Fruit fly (Drosophila melanogaster): ENCODE measurements around the gene Manf.

Manf gene

DNA sequence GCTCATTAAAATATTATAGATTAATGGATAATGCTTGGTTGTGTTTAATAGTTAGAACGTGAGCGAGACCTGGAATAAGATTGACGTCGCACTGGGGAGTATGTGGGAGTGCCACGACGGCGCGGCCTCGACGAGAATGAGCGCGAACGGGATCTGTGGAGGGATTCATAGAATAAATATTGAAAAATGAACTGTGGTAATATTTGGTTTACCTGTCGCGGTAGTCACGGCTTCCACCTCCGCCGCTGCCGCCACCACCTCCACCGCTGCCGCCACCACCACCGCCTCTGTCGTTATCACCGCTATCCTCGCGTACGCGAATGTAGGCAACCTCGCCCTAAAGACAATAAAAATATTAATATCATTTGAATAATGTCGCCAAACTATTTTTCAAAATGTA lies 8.6 kb upstream of the Manf start (continued):
- TF ChIP-seq CG7963 (GFP tag; IDR thresholded peaks at IDR 0.05; ENCODE audit: partially characterized antibody) (no peak), CG6791 (GFP tag; IDR thresholded peaks at IDR 0.05; ENCODE audit: partially characterized antibody) (no peak; the same call in 2 of the 3 replicates), nom (GFP tag; optimal IDR thresholded peaks at IDR 0.05) (peak; percentile 46), dimm (GFP tag; IDR thresholded peaks at IDR 0.05) (no peak)

DNA sequence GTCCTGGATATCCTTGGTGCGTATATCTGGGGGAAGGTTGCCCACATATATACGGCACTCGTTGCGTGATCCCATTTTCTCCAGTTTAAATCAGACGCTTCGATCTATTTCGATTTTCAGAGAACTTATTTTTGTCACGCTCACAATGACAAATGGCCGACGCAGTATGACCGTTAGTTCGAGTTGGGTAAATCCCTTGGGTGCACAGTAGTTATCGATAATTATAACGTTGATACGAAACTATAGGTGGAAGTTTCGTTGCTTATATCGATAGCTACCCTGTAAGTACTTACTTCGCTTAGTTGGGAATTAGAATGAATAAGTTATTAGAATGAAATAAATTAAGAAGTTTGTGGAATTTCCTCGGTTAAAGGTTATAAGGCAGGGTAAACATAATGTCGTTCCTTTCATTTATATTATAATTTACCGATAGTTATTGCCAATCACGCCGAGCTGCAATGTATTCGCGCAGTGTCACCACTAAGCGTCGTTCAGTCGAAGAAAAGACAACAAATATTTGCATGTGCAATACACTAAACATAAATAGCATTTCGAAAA lies 7.3 kb upstream of the Manf start, which contains the start of the genes SF2 and pad:
TSS of gene SF2 (minus strand) at position 172 of the 558 bp plus-strand sequence.
TSS of gene pad (plus strand) at position 502 of the 558 bp plus-strand sequence.
- TF ChIP-seq CG9437 (GFP tag; optimal IDR thresholded peaks at IDR 0.05) = peak; percentile 67
- peak; percentile 80 for TF ChIP-seq CG7372 (GFP tag; IDR thresholded peaks at IDR 0.05)
- peak; percentile 52 for TF ChIP-seq unpg (GFP tag; optimal IDR thresholded peaks at IDR 0.05)
- peak; percentile 86 for TF ChIP-seq zfh2 (GFP tag; optimal IDR thresholded peaks at IDR 0.05)
- peak; percentile 61; the same call in 2 of the 3 replicates for TF ChIP-seq so (GFP tag; IDR thresholded peaks at IDR 0.05)
- no peak for TF ChIP-seq Dfd (GFP tag; optimal IDR thresholded peaks at IDR 0.05)
- TF ChIP-seq CG11247 (GFP tag; IDR thresholded peaks at IDR 0.05) = peak; percentile 64; the same call in 1 of the 2 replicates
- TF ChIP-seq eyg (GFP tag; optimal IDR thresholded peaks at IDR 0.05) = peak; percentile 46
- peak; percentile 54 for TF ChIP-seq CG11723 (GFP tag; optimal IDR thresholded peaks at IDR 0.05)
- TF ChIP-seq HmgZ (tag; optimal IDR thresholded peaks at IDR 0.05) = peak; percentile 82
- peak; percentile 95 for TF ChIP-seq CG12659 (GFP tag; optimal IDR thresholded peaks at IDR 0.05)
- no peak for TF ChIP-seq CrebB (tag; optimal IDR thresholded peaks at IDR 0.05)
- TF ChIP-seq BEAF-32 (GFP tag; optimal IDR thresholded peaks at IDR 0.05) = peak; percentile 99
- TF ChIP-seq CG4854 (GFP tag; optimal IDR thresholded peaks at IDR 0.05) = peak; percentile 60
- TF ChIP-seq Xbp1 (GFP tag; optimal IDR thresholded peaks at IDR 0.05) = peak; percentile 88
- no peak for TF ChIP-seq eve (GFP tag; optimal IDR thresholded peaks at IDR 0.05)
- TF ChIP-seq CG6175 (GFP tag; IDR thresholded peaks at IDR 0.05) = no peak
- TF ChIP-seq CG15479 (GFP tag; optimal IDR thresholded peaks at IDR 0.05) = no peak
- peak; percentile 57 for TF ChIP-seq ERR (GFP tag; optimal IDR thresholded peaks at IDR 0.05)
- peak; percentile 21 for TF ChIP-seq pfk (GFP tag; optimal IDR thresholded peaks at IDR 0.05)
- peak; percentile 88 for TF ChIP-seq CG30403 (GFP tag; optimal IDR thresholded peaks at IDR 0.05)
- TF ChIP-seq CG12104 (GFP tag; optimal IDR thresholded peaks at IDR 0.05) = peak; percentile 82
- peak in 1 of 3 experiments; percentile 80 for TF ChIP-seq lola (GFP tag; optimal IDR thresholded peaks at IDR 0.05)
- TF ChIP-seq Hey (tag; optimal IDR thresholded peaks at IDR 0.05) = no peak
- peak; percentile 91 for TF ChIP-seq Mad (GFP tag; optimal IDR thresholded peaks at IDR 0.05)
- no peak for TF ChIP-seq CG12219 (GFP tag; optimal IDR thresholded peaks at IDR 0.05)
- peak; percentile 68 for TF ChIP-seq NFAT (GFP tag; IDR thresholded peaks at IDR 0.05)
- peak; percentile 38; the same call in 1 of the 3 replicates for TF ChIP-seq zfh1 (GFP tag; IDR thresholded peaks at IDR 0.05)
- peak; percentile 98 for TF ChIP-seq Dll (GFP tag; IDR thresholded peaks at IDR 0.05; ENCODE audit: partially characterized antibody)
- no peak for TF ChIP-seq bowl (GFP tag; IDR thresholded peaks at IDR 0.05)
- TF ChIP-seq nom (GFP tag; optimal IDR thresholded peaks at IDR 0.05) = peak; percentile 33
- TF ChIP-seq trem (tag; optimal IDR thresholded peaks at IDR 0.05) = peak; percentile 88
- TF ChIP-seq CG33213 (GFP tag; optimal IDR thresholded peaks at IDR 0.05) = peak; percentile 70
- peak; percentile 85 for TF ChIP-seq abd-A (tag; optimal IDR thresholded peaks at IDR 0.05)
- no peak for TF ChIP-seq HmgD (GFP tag; optimal IDR thresholded peaks at IDR 0.05)
- peak; percentile 64 for TF ChIP-seq p53 (GFP tag; optimal IDR thresholded peaks at IDR 0.05)
- peak; percentile 42 for TF ChIP-seq CG2875 (GFP tag; optimal IDR thresholded peaks at IDR 0.05)
- peak; percentile 98 for TF ChIP-seq CG16813 (GFP tag; IDR thresholded peaks at IDR 0.05; ENCODE audit: partially characterized antibody)
- peak; percentile 31 for TF ChIP-seq CG5180 (GFP tag; optimal IDR thresholded peaks at IDR 0.05)
- TF ChIP-seq bcd (GFP tag; optimal IDR thresholded peaks at IDR 0.05) = peak; percentile 80
- TF ChIP-seq CG11093 (GFP tag; IDR thresholded peaks at IDR 0.05) = no peak; the same call in 2 of the 3 replicates
- TF ChIP-seq crc (GFP tag; optimal IDR thresholded peaks at IDR 0.05) = peak; percentile 68
- TF ChIP-seq CG17328 (GFP tag; IDR thresholded peaks at IDR 0.05) = peak; percentile 57
- TF ChIP-seq CG11696 (GFP tag; IDR thresholded peaks at IDR 0.05) = no peak
- TF ChIP-seq lbe (GFP tag; optimal IDR thresholded peaks at IDR 0.05) = peak; percentile 82
